6 worm cellular contexts compared by ENCODE assay signal in the genomic region with DNA sequence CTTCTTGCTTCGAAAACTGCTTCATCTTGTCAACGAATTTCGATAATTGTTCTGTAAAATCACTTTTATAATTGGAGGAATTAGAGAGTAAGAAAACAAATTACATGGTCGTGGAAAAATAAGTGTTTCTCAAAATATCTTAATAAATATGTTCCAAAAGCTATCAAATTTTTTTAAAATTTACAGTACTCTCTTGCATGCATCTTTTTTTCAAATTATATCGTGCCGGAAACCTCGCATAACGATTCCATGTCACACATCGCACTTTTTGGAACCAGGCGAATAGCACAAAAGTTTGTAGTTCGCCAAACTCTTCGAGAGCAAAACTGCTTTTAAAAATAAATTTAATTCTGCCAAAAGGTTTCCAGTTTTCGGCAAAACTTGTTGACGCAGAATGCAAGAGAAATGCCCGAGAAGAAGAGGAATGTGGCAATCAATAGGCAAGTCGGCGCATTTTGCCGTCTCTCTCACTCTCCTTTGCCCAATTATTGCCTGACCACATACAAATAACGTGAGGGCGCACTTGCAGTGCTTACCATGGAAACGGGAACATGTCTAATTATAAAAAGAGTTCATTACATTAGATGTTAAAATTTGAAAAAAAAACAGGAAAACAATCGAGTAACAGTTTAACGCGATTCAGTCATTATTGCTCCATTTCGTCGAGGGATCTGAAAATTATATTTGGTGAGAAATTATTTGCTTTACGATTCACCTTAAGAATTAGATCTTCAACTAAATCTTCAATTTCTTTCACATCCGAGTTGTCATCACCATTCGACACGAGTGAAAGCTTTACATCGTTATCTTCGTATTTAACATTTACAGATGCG.
A peak's percentile ranks its signal among the peaks of the same experiment; 100 is the strongest.
TF ChIP-seq lines count a peak whose summit lies in the region.

A gene (minus strand): TSS at position 51 of the 833 bp plus-strand sequence.

TF ChIP-seq in whole organism, L2 larva, 48 proteins besides CTCF, POLR2A, EP300 and RAD21:
- TF ChIP-seq C34F6.9 (tag; optimal IDR thresholded peaks at IDR 0.05; lab: Kevin White, UChicago) (peak; percentile 53), ztf-1 (GFP tag; conservative IDR thresholded peaks at IDR 0.05; lab: Robert Waterston, UW) (no peak), lsy-2 (tag; optimal IDR thresholded peaks at IDR 0.05; lab: Kevin White, UChicago) (no peak), nhr-12 (tag; optimal IDR thresholded peaks at IDR 0.05; lab: Kevin White, UChicago) (no peak), Y55F3AM.14 (GFP tag; optimal IDR thresholded peaks at IDR 0.05; lab: Kevin White, UChicago) (no peak)

TF ChIP-seq in whole organism, L3 larva, 47 proteins besides CTCF, POLR2A, EP300 and RAD21:
- TF ChIP-seq nfya-1 (tag; optimal IDR thresholded peaks at IDR 0.05; lab: Kevin White, UChicago; ENCODE audit: insufficient read depth) (peak; percentile 55), mml-1 (tag; optimal IDR thresholded peaks at IDR 0.05; lab: Kevin White, UChicago) (no peak), pha-4 (tag; optimal IDR thresholded peaks at IDR 0.05; lab: Kevin White, UChicago) (no peak), ceh-82 (tag; optimal IDR thresholded peaks at IDR 0.05; lab: Kevin White, UChicago) (no peak), fos-1 (tag; optimal IDR thresholded peaks at IDR 0.05; lab: Kevin White, UChicago) (no peak), nhr-43 (tag; optimal IDR thresholded peaks at IDR 0.05; lab: Kevin White, UChicago; ENCODE audit: poor library complexity, severe bottlenecking) (no peak), eor-1 (tag; optimal IDR thresholded peaks at IDR 0.05; lab: Kevin White, UChicago) (no peak)

TF ChIP-seq in whole organism, L4 larva, 104 proteins besides CTCF, POLR2A, EP300 and RAD21:
- TF ChIP-seq hlh-30 (tag; optimal IDR thresholded peaks at IDR 0.05; lab: Kevin White, UChicago; ENCODE audit: insufficient read depth) (no peak), snpc-4 (tag; optimal IDR thresholded peaks at IDR 0.05; lab: Kevin White, UChicago) (no peak), unc-39 (tag; optimal IDR thresholded peaks at IDR 0.05; lab: Kevin White, UChicago) (no peak), unc-62 (GFP tag; optimal IDR thresholded peaks at IDR 0.05 in 1 of 2; lab: Kevin White, UChicago) (peak in 1 of 2 experiments; percentile 95), unc-62 (tag; optimal IDR thresholded peaks at IDR 0.05; lab: Kevin White, UChicago) (no peak), ceh-82 (tag; optimal IDR thresholded peaks at IDR 0.05; lab: Kevin White, UChicago) (no peak), Y48G9A.11 (GFP tag; IDR thresholded peaks at IDR 0.05; lab: Robert Waterston, UW) (no peak), dmd-9 (GFP tag; IDR thresholded peaks at IDR 0.05; lab: Robert Waterston, UW) (no peak), mes-2 (tag; optimal IDR thresholded peaks at IDR 0.05; lab: Kevin White, UChicago; ENCODE audit: poor library complexity, severe bottlenecking) (no peak), egl-27 (tag; optimal IDR thresholded peaks at IDR 0.05; lab: Kevin White, UChicago) (no peak), aha-1 (tag; lab: Kevin White, UChicago) (peak; percentile 95), cey-2 (tag; optimal IDR thresholded peaks at IDR 0.05; lab: Kevin White, UChicago; ENCODE audit: borderline replicate concordance, insufficient read depth) (no peak), T20F7.1 (GFP tag; optimal IDR thresholded peaks at IDR 0.05; lab: Kevin White, UChicago) (no peak), lim-7 (GFP tag; IDR thresholded peaks at IDR 0.05; lab: Robert Waterston, UW) (no peak), nhr-11 (tag; optimal IDR thresholded peaks at IDR 0.05; lab: Kevin White, UChicago) (no peak)

TF ChIP-seq in whole organism, late embryonic, 69 proteins besides CTCF, POLR2A, EP300 and RAD21:
- TF ChIP-seq ceh-9 (tag; optimal IDR thresholded peaks at IDR 0.05; lab: Kevin White, UChicago) (no peak), che-1 (tag; optimal IDR thresholded peaks at IDR 0.05; lab: Kevin White, UChicago) (no peak), elt-2 (tag; optimal IDR thresholded peaks at IDR 0.05; lab: Kevin White, UChicago) (no peak), unc-42 (tag; optimal IDR thresholded peaks at IDR 0.05; lab: Kevin White, UChicago) (peak; percentile 21)

TF ChIP-seq in whole organism, mixed stage, embryonic, 35 proteins besides CTCF, POLR2A, EP300 and RAD21:
- TF ChIP-seq drap-1 (GFP tag; optimal IDR thresholded peaks at IDR 0.05; lab: Kevin White, UChicago), result no peak
- peak; percentile 73 for TF ChIP-seq ces-1 (GFP tag; optimal IDR thresholded peaks at IDR 0.05; lab: Kevin White, UChicago)
- TF ChIP-seq unc-120 (tag; optimal IDR thresholded peaks at IDR 0.05; lab: Kevin White, UChicago; ENCODE audit: poor library complexity, severe bottlenecking), result no peak

TF ChIP-seq in whole organism, young adult, 124 proteins besides CTCF, POLR2A, EP300 and RAD21:
- TF ChIP-seq B0261.1 (tag; optimal IDR thresholded peaks at IDR 0.05; lab: Kevin White, UChicago) (no peak), ztf-25 (GFP tag; IDR thresholded peaks at IDR 0.05; lab: Robert Waterston, UW) (0 out of 2 replicates have a peak, but pooled peaks have one; percentile 20), ceh-40 (GFP tag; IDR thresholded peaks at IDR 0.05; lab: Robert Waterston, UW) (no peak), hsf-1 (GFP tag; IDR thresholded peaks at IDR 0.05; lab: Robert Waterston, UW) (0 out of 2 replicates have a peak, but pooled peaks have one; percentile 8), snpc-3.4 (tag; optimal IDR thresholded peaks at IDR 0.05; lab: Kevin White, UChicago) (peak; percentile 6), nhr-80 (tag; optimal IDR thresholded peaks at IDR 0.05; lab: Kevin White, UChicago) (peak; percentile 3), B0336.3 (GFP tag; IDR thresholded peaks at IDR 0.05; lab: Robert Waterston, UW) (0 out of 2 replicates have a peak, but pooled peaks have one; percentile 40)
